Fruit fly (Drosophila melanogaster) S2 (cell line): ENCODE data around the gene Hsp23.

Source experiments
- CG8478 ChIP-seq: fragments of >200 bp; optimal IDR thresholded peaks from 2 replicates; lab custom pipeline; 2018
- CTCF ChIP-seq, 2 experiments: fragments of >200 bp; optimal IDR thresholded peaks; 2 replicates each; lab custom pipeline; 2018

DNA sequence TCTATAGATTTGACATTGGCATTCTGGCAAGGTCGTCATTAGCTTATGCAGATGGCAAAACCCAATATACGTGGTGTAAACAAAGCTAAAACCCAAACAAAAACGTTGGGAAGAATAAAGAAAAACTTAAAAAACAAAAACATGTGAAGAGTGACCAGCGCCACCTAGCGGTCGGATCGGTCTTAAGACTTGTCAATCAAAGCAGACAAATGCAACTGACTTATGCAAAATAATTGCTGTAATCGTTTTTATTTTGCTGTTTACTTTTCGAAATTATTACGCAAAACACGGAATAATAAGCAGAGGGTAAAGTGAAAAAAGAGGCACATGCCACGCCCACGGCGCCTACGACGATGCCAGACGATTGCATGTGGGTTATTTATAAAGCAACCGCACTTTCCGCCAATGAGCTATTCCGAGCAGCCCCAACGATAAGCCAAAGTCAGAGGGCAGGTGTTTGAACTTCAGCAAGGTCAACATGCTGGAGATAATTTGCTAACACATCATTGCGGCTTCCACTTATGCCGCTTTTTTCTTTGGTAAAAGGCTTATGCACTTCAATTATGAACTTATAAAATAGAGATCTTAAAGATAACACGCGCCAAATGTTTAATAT lies 25.4 kb upstream of the Hsp23 start:
- TF ChIP-seq CTCF (optimal IDR thresholded peaks at IDR 0.05; lab: Kevin White, UChicago), result peak; percentile 83 to 84
- no peak for TF ChIP-seq CG8478 (lab: Kevin White, UChicago)
